Fruit fly (Drosophila melanogaster) whole organism, wandering third instar larva: ENCODE results near the gene CG5687.
A peak's percentile ranks its signal among the peaks of the same experiment; 100 is the strongest.

Experiments used
- Abd-B ChIP-seq: fragments of >200 bp; optimal IDR thresholded peaks from 2 replicates; lab custom pipeline; 2017; ENCODE audit warnings: missing biosample characterization, missing genetic modification characterization
- CG32264 ChIP-seq: fragments of 200-800 bp; sonication (Bioruptor generic); optimal IDR thresholded peaks from 2 replicates; lab custom pipeline; 2016; ENCODE audit warnings: missing biosample characterization, missing genetic modification characterization
- CrebA ChIP-seq: fragments of 200-800 bp; sonication (Bioruptor generic); optimal IDR thresholded peaks from 2 replicates; lab custom pipeline; 2016; ENCODE audit warnings: missing biosample characterization, mild to moderate bottlenecking, missing genetic modification characterization, borderline replicate concordance
- Dif ChIP-seq: fragments of 200-275, 200-300 bp; sonication (Bioruptor generic); optimal IDR thresholded peaks from 2 replicates; lab custom pipeline; 2018; ENCODE audit warnings: missing biosample characterization, missing genetic modification characterization; ENCODE audit not compliant: partially characterized antibody
- GATAd ChIP-seq: sonication (Bioruptor generic); optimal IDR thresholded peaks from 2 replicates; lab custom pipeline; 2016; ENCODE audit warnings: missing biosample characterization, missing genetic modification characterization
- Hr78 ChIP-seq: fragments of >200 bp; optimal IDR thresholded peaks from 2 replicates; lab custom pipeline; 2017; ENCODE audit warnings: missing biosample characterization, missing genetic modification characterization
- Hr83 ChIP-seq: fragments of 200-300 bp; sonication (Bioruptor generic); optimal IDR thresholded peaks from 2 replicates; lab custom pipeline; 2016; ENCODE audit warnings: missing biosample characterization, mild to moderate bottlenecking, missing genetic modification characterization, moderate library complexity; ENCODE audit not compliant: poor library complexity, severe bottlenecking
- Jra ChIP-seq: sonication (Bioruptor generic); optimal IDR thresholded peaks from 2 replicates; lab custom pipeline; 2016; ENCODE audit warnings: missing biosample characterization, missing genetic modification characterization
- Mio ChIP-seq: sonication (Bioruptor generic); optimal IDR thresholded peaks from 2 replicates; lab custom pipeline; 2016; ENCODE audit warnings: missing biosample characterization, missing genetic modification characterization
- N ChIP-seq: fragments of >200 bp; optimal IDR thresholded peaks from 2 replicates; lab custom pipeline; 2018; ENCODE audit warnings: missing biosample characterization, missing external identifiers, missing genetic modification characterization
- OdsH ChIP-seq: fragments of 200-800 bp; sonication (Bioruptor generic); optimal IDR thresholded peaks from 2 replicates; lab custom pipeline; 2016; ENCODE audit warnings: missing biosample characterization, mild to moderate bottlenecking, missing genetic modification characterization
- Rel ChIP-seq, 2 experiments: fragments of 200-800 bp; sonication (Bioruptor generic) in 1 of 2; optimal IDR thresholded peaks; 2 replicates in 1 of 2; 3 replicates in 1 of 2; lab custom pipeline; 2016 to 2019; ENCODE audit warnings: mild to moderate bottlenecking in 2 of 2, missing biosample characterization in 2 of 2, missing genetic modification characterization in 2 of 2, moderate library complexity in 1 of 2
- Sp1 ChIP-seq: fragments of 200-800 bp; sonication (Bioruptor generic); optimal IDR thresholded peaks from 3 replicates; lab custom pipeline; 2019; ENCODE audit warnings: missing biosample characterization, mild to moderate bottlenecking, missing genetic modification characterization, moderate library complexity
- Vsx2 ChIP-seq: fragments of 200-300, 225-300 bp; sonication (Bioruptor generic); optimal IDR thresholded peaks from 2 replicates; lab custom pipeline; 2018; ENCODE audit warnings: missing biosample characterization, missing genetic modification characterization; ENCODE audit not compliant: partially characterized antibody
- brk ChIP-seq: fragments of 200-800 bp; sonication (Bioruptor generic); optimal IDR thresholded peaks from 2 replicates; lab custom pipeline; 2016; ENCODE audit warnings: missing biosample characterization, mild to moderate bottlenecking, missing genetic modification characterization
- dl ChIP-seq, 2 experiments: fragments of 175-275, 200-275 bp in 1 of 2; fragments of 200-275 bp in 1 of 2; sonication (Bioruptor generic); optimal IDR thresholded peaks; lab custom pipeline; 2018; ENCODE audit warnings: mild to moderate bottlenecking in 2 of 2, missing biosample characterization in 2 of 2, missing genetic modification characterization in 2 of 2, moderate library complexity in 2 of 2; ENCODE audit not compliant: partially characterized antibody in 2 of 2, insufficient read depth in 1 of 2
- dmrt93B ChIP-seq: fragments of 200-800 bp; sonication (Bioruptor generic); optimal IDR thresholded peaks from 2 replicates; lab custom pipeline; 2018; ENCODE audit warnings: missing biosample characterization, mild to moderate bottlenecking, missing genetic modification characterization
- ey ChIP-seq: fragments of 200-800 bp; sonication (Bioruptor generic); optimal IDR thresholded peaks from 2 replicates; lab custom pipeline; 2016; ENCODE audit warnings: missing biosample characterization, missing genetic modification characterization
- fru ChIP-seq: fragments of 200-800 bp; sonication (Bioruptor generic); optimal IDR thresholded peaks from 3 replicates; lab custom pipeline; 2016; ENCODE audit warnings: missing biosample characterization, mild to moderate bottlenecking, missing genetic modification characterization
- h ChIP-seq: fragments of 200-800 bp; sonication (Bioruptor generic); optimal IDR thresholded peaks from 3 replicates; lab custom pipeline; 2016; ENCODE audit warnings: missing biosample characterization, mild to moderate bottlenecking, missing genetic modification characterization
- jim ChIP-seq: fragments of 175-275, 200-325 bp; sonication (Bioruptor generic); optimal IDR thresholded peaks from 2 replicates; lab custom pipeline; 2016; ENCODE audit warnings: missing biosample characterization, mild to moderate bottlenecking, missing genetic modification characterization
- lola ChIP-seq: fragments of >200 bp; optimal IDR thresholded peaks from 2 replicates; lab custom pipeline; 2017; ENCODE audit warnings: missing biosample characterization, missing genetic modification characterization
- pan ChIP-seq: fragments of >200 bp; optimal IDR thresholded peaks from 2 replicates; lab custom pipeline; 2017
- psq ChIP-seq: fragments of 200-800 bp; sonication (Bioruptor generic); optimal IDR thresholded peaks from 3 replicates; lab custom pipeline; 2017; ENCODE audit warnings: missing biosample characterization, mild to moderate bottlenecking, missing genetic modification characterization, moderate library complexity
- rgr ChIP-seq: fragments of 200-800 bp; sonication (Bioruptor generic); optimal IDR thresholded peaks from 3 replicates; lab custom pipeline; 2016; ENCODE audit warnings: missing biosample characterization, mild to moderate bottlenecking, missing genetic modification characterization
- sv ChIP-seq: fragments of 200-800 bp; sonication (Bioruptor generic); optimal IDR thresholded peaks from 3 replicates; lab custom pipeline; 2016; ENCODE audit warnings: missing biosample characterization, missing genetic modification characterization
- tai ChIP-seq: sonication (Bioruptor generic); optimal IDR thresholded peaks from 2 replicates; lab custom pipeline; 2016; ENCODE audit warnings: missing biosample characterization, missing genetic modification characterization
- usp ChIP-seq: fragments of >200 bp; optimal IDR thresholded peaks from 2 replicates; lab custom pipeline; 2017; ENCODE audit warnings: missing biosample characterization, missing genetic modification characterization
- woc ChIP-seq: sonication (Bioruptor generic); optimal IDR thresholded peaks from 2 replicates; lab custom pipeline; 2016; ENCODE audit warnings: missing biosample characterization, mild to moderate bottlenecking, missing genetic modification characterization

The CG5687 gene

DNA sequence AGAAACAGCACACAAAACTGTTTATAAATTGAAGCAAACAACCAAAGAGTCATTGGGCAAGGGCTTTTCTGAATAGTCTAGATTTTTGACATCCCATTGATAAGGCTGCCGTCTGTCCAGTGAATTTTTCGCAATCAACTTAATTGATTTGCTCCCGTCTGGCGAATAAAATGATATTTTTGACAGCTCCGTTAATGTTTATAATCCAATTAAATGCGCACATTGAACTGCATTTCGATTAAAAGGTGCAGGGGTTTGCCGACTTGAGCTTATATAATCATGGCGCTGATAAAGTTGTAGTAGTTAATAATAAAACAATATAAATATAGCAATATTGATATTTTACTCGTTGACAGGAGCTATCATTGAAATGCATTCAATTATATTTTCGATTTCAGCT lies 29.9 kb downstream of the CG5687 start:
- TF ChIP-seq Dif (GFP tag; lab: Kevin White, UChicago) (no peak), CrebA (GFP tag; lab: Kevin White, UChicago) (no peak), GATAd (GFP tag; lab: Kevin White, UChicago) (no peak), N (no peak), tai (GFP tag; lab: Kevin White, UChicago) (no peak), rgr (no peak), Vsx2 (GFP tag; lab: Kevin White, UChicago) (no peak), Rel (GFP tag; optimal IDR thresholded peaks at IDR 0.05; lab: Kevin White, UChicago) (no peak), Rel (tag; optimal IDR thresholded peaks at IDR 0.05; lab: Kevin White, UChicago) (no peak)

DNA sequence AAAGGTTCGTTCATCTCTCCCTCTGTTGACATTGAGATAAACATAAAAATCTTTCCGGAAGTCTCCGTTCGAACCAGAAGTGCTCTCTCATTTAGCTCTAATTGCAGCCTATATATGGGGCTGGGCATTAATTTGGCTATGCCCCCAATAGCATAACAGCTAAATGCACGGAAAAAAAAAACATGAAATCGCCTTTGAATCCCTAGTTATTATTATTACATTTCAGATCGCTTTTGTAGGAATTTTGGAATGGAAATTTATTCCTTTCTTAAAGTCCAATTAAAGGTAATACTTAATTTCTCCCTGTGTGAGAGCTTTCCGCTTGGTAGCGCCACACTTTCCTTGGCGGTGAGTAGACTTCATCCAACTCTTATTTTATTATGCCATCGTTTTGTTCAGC lies 32.7 kb downstream of the CG5687 start:
- TF ChIP-seq dmrt93B (GFP tag; lab: Kevin White, UChicago) = no peak
- no peak for TF ChIP-seq Hr78 (GFP tag; lab: Kevin White, UChicago)
- no peak for TF ChIP-seq Mio (GFP tag; lab: Kevin White, UChicago)
- TF ChIP-seq lola (GFP tag; lab: Kevin White, UChicago) = no peak
- TF ChIP-seq h (GFP tag; lab: Kevin White, UChicago) = no peak
- TF ChIP-seq pan (lab: Kevin White, UChicago) = no peak
- no peak for TF ChIP-seq N
- no peak for TF ChIP-seq CG32264 (GFP tag; lab: Kevin White, UChicago)

DNA sequence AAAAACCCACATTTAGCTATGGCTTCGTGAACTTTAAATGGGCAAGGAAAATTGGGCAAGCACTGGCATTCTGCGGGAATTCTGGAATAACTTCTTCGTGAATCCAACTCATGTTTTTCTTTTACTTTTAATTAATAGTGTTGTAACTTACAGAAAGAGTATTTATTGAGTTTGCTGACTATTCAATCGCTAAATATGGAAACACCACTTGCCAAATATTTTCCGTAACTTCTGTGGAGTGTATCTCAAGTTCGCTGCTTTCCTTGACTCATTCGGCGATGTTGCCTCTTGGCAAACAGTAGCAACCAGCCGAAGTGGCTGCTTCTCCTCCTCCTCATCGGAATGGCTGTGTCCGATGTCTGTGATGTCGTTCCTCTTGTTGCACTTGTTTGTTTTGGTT lies 33.6 kb downstream of the CG5687 start:
- TF ChIP-seq Hr83 (no peak), Dif (GFP tag; lab: Kevin White, UChicago) (no peak), Rel (GFP tag; optimal IDR thresholded peaks at IDR 0.05; lab: Kevin White, UChicago) (no peak), Rel (tag; optimal IDR thresholded peaks at IDR 0.05; lab: Kevin White, UChicago) (no peak), lola (GFP tag; lab: Kevin White, UChicago) (no peak), rgr (no peak), fru (GFP tag; lab: Kevin White, UChicago) (peak; percentile 2), GATAd (GFP tag; lab: Kevin White, UChicago) (no peak), OdsH (GFP tag; lab: Kevin White, UChicago) (peak; percentile 9), Sp1 (no peak), ey (GFP tag; lab: Kevin White, UChicago) (peak; percentile 8), dl (GFP tag; optimal IDR thresholded peaks at IDR 0.05; lab: Kevin White, UChicago; ENCODE audit: insufficient read depth in 1 of 2, partially characterized antibody in 2 of 2) (no peak), Jra (no peak), h (GFP tag; lab: Kevin White, UChicago) (no peak), jim (GFP tag; lab: Kevin White, UChicago) (no peak)
- TF ChIP-seq, all 38 proteins: peak for 3

DNA sequence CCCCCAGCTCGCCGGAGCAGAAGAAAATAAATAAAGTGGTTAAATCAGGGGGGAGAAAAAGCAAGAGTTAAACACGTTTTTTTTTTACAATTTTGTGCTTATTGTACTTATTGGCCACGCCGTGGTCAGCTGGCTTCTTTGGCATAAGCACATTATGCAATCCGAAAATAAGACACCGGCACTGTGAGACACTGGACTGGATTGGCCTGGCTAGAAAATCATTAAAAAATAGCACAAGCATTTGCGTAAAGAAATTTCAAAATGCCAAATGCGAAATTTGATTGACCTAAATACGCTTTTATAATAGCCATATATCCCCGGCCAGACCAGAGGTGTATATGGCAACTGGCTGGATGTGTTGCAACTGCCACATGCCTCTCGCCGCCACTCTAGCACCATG lies 34.5 kb downstream of the CG5687 start:
- no peak for TF ChIP-seq Hr78 (GFP tag; lab: Kevin White, UChicago)
- TF ChIP-seq jim (GFP tag; lab: Kevin White, UChicago) = no peak
- TF ChIP-seq usp (GFP tag; lab: Kevin White, UChicago) = no peak
- TF ChIP-seq sv = no peak
- TF ChIP-seq brk (GFP tag; lab: Kevin White, UChicago) = no peak

DNA sequence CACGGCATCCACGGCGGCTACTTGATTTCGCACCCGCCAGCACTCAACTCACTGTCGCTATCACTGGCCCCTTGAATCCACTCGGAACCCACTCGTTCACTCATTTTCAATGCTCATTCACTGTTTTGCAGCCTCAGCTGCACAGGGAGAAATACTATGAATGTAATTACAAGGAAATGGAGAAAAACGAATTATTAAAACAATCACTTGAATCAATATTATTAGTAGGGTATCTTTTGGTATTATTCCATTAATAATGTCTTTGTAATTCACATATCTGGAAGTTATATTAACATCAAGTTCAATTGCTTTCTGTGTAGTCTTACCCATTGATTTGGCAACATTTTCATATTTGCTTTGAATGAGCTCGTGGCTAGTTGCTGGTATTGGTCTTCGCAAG lies 38.3 kb downstream of the CG5687 start:
- no peak for TF ChIP-seq Dif (GFP tag; lab: Kevin White, UChicago)
- TF ChIP-seq fru (GFP tag; lab: Kevin White, UChicago) = no peak
- no peak for TF ChIP-seq usp (GFP tag; lab: Kevin White, UChicago)
- no peak for TF ChIP-seq Jra
- TF ChIP-seq woc (GFP tag; lab: Kevin White, UChicago) = no peak
- no peak for TF ChIP-seq brk (GFP tag; lab: Kevin White, UChicago)
- no peak for TF ChIP-seq N
- no peak for TF ChIP-seq Mio (GFP tag; lab: Kevin White, UChicago)
- no peak for TF ChIP-seq ey (GFP tag; lab: Kevin White, UChicago)
- no peak for TF ChIP-seq Abd-B (GFP tag; lab: Kevin White, UChicago)
- no peak for TF ChIP-seq Sp1
- no peak for TF ChIP-seq psq (GFP tag; lab: Kevin White, UChicago)
